Worm (Caenorhabditis elegans): ENCODE data around the gene pqn-31.

Gene pqn-31

ce11 chrV:9137618-9138017, 28.2 kb downstream of the pqn-31 start, which contains the start of gene pitr-2:
Gene pitr-2 (minus strand): TSS chrV:9137718.
- TF ChIP-seq zip-4 (GFP tag; optimal IDR thresholded peaks at IDR 0.05): no peak

- no peak for TF ChIP-seq sptf-1 (tag; optimal IDR thresholded peaks at IDR 0.05)
Observed at ce11 chrV:9141297-9141696, 31.9 kb downstream of the pqn-31 start, which contains the start of gene pitr-3. Gene pitr-3 (minus strand): TSS chrV:9141397.

ce11 chrV:9143896-9144295, 34.5 kb downstream of the pqn-31 start:
- no peak for TF ChIP-seq C04F5.9 (tag; optimal IDR thresholded peaks at IDR 0.05)
- peak; percentile 19 for TF ChIP-seq lin-14 (GFP tag; optimal IDR thresholded peaks at IDR 0.05)
- peak; percentile 14 for TF ChIP-seq nhr-71 (tag; optimal IDR thresholded peaks at IDR 0.05)
- no peak for TF ChIP-seq nhr-237 (tag; optimal IDR thresholded peaks at IDR 0.05)
- TF ChIP-seq nhr-85 (tag): peak; percentile 27
- TF ChIP-seq efl-1 (optimal IDR thresholded peaks at IDR 0.05): no peak
- TF ChIP-seq efl-1 (GFP tag; optimal IDR thresholded peaks at IDR 0.05 in 1 of 2): peak in 1 of 2 experiments; percentile 73
- peak; percentile 60 for TF ChIP-seq blmp-1 (tag; optimal IDR thresholded peaks at IDR 0.05)
- peak in 2 of 6 experiments; percentile 15 to 53 for TF ChIP-seq elt-3 (tag; optimal IDR thresholded peaks at IDR 0.05)
- TF ChIP-seq nhr-20 (tag; optimal IDR thresholded peaks at IDR 0.05): peak; percentile 74

- no peak for TF ChIP-seq ceh-90 (tag; optimal IDR thresholded peaks at IDR 0.05)
- no peak for TF ChIP-seq unc-86 (tag; optimal IDR thresholded peaks at IDR 0.05)
- no peak for TF ChIP-seq efl-1 (optimal IDR thresholded peaks at IDR 0.05)
- TF ChIP-seq efl-1 (GFP tag; optimal IDR thresholded peaks at IDR 0.05 in 1 of 2): peak in 1 of 2 experiments; percentile 70
- TF ChIP-seq elt-2 (tag; optimal IDR thresholded peaks at IDR 0.05): peak; percentile 90
- no peak for TF ChIP-seq irx-1 (tag; optimal IDR thresholded peaks at IDR 0.05)
- no peak for TF ChIP-seq alr-1 (tag; optimal IDR thresholded peaks at IDR 0.05; ENCODE audit: borderline replicate concordance)
- peak; percentile 23 for TF ChIP-seq nhr-85 (tag)
Observed at ce11 chrV:9146196-9146595, 36.8 kb downstream of the pqn-31 start.

- TF ChIP-seq tbx-2 (tag; optimal IDR thresholded peaks at IDR 0.05) (peak; percentile 17), skn-1 (tag; optimal IDR thresholded peaks at IDR 0.05) (no peak), nhr-90 (tag; optimal IDR thresholded peaks at IDR 0.05; ENCODE audit: poor library complexity) (peak; percentile 29), unc-98 (GFP tag; IDR thresholded peaks at IDR 0.05) (no peak), hlh-17 (GFP tag; optimal IDR thresholded peaks at IDR 0.05; ENCODE audit: borderline replicate concordance) (no peak), nhr-77 (tag; optimal IDR thresholded peaks at IDR 0.05) (no peak), lin-15B (tag; optimal IDR thresholded peaks at IDR 0.05) (no peak), nhr-84 (tag; optimal IDR thresholded peaks at IDR 0.05) (no peak), mab-9 (GFP tag; IDR thresholded peaks at IDR 0.05) (no peak), nhr-20 (tag; optimal IDR thresholded peaks at IDR 0.05) (peak; percentile 70), nhr-76 (tag; optimal IDR thresholded peaks at IDR 0.05) (no peak), efl-3 (GFP tag; optimal IDR thresholded peaks at IDR 0.05) (no peak), unc-30 (tag; optimal IDR thresholded peaks at IDR 0.05) (no peak), ceh-88 (GFP tag; IDR thresholded peaks at IDR 0.05) (no peak), jun-1 (tag; optimal IDR thresholded peaks at IDR 0.05) (no peak), lir-3 (tag; optimal IDR thresholded peaks at IDR 0.05; ENCODE audit: poor library complexity) (no peak), fkh-4 (tag; optimal IDR thresholded peaks at IDR 0.05; ENCODE audit: borderline replicate concordance) (no peak), xbp-1 (tag; optimal IDR thresholded peaks at IDR 0.05) (no peak), lin-39 (tag; optimal IDR thresholded peaks at IDR 0.05) (no peak), lin-13 (GFP tag; optimal IDR thresholded peaks at IDR 0.05) (no peak), sptf-1 (tag; optimal IDR thresholded peaks at IDR 0.05) (no peak), lsy-2 (tag; optimal IDR thresholded peaks at IDR 0.05) (no peak), unc-86 (tag; optimal IDR thresholded peaks at IDR 0.05) (no peak), lin-35 (GFP tag; optimal IDR thresholded peaks at IDR 0.05) (no peak), elt-2 (tag; optimal IDR thresholded peaks at IDR 0.05) (peak; percentile 21), C34B4.2 (tag; optimal IDR thresholded peaks at IDR 0.05) (no peak), egl-13 (tag; optimal IDR thresholded peaks at IDR 0.05) (no peak), swsn-7 (tag; optimal IDR thresholded peaks at IDR 0.05) (no peak), ama-1 (optimal IDR thresholded peaks at IDR 0.05) (no peak), egl-27 (tag; optimal IDR thresholded peaks at IDR 0.05) (no peak), nhr-11 (tag; optimal IDR thresholded peaks at IDR 0.05) (no peak)
Observed at ce11 chrV:9146849-9147557, 37.6 kb downstream of the pqn-31 start, which contains the start of gene spl-2. Gene spl-2 (minus strand): TSS chrV:9146899.
